Worm (Caenorhabditis elegans) whole organism, L4/young adult: ENCODE data around the gene ZK686.2.

Experiments
- W03F9.2 ChIP-seq: fragments of 150-350 bp; optimal IDR thresholded peaks from 2 replicates; lab custom pipeline; 2014; ENCODE audit warnings: missing biosample characterization, missing genetic modification characterization
- dao-5 ChIP-seq: sonication (generic microtip); optimal IDR thresholded peaks from 2 replicates; lab custom pipeline; 2016; ENCODE audit warnings: missing genotype, missing genetic modification characterization, moderate library complexity, missing compliant biosample characterization
- him-1 ChIP-seq: sonication (generic microtip); optimal IDR thresholded peaks from 2 replicates; lab custom pipeline; 2016; ENCODE audit warnings: missing genotype, missing genetic modification reagents, missing genetic modification characterization, missing compliant biosample characterization

Gene ZK686.2

DNA sequence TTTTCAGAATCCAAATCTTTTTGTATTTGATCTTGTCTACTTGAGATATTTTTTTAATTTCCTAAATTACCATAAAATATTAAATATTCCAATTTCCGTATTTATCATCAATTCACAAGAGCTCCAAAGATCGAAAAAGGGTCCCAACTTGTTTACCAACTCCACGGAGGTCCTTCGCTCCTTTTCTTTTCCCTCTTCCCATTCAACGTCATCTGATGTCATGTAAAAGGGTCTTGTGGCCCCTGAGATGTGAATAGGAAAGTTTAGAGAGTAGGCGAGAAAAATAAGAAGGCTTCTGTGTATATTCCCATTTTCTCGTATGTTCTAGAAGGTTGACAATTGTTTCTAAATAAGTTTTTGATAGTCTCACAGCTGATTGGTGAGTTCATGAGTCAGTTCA, 42.9 kb downstream of the ZK686.2 start:
- no peak for TF ChIP-seq dao-5
- TF ChIP-seq W03F9.2 (tag; lab: Kevin White, UChicago) = no peak
- TF ChIP-seq him-1 = no peak

DNA sequence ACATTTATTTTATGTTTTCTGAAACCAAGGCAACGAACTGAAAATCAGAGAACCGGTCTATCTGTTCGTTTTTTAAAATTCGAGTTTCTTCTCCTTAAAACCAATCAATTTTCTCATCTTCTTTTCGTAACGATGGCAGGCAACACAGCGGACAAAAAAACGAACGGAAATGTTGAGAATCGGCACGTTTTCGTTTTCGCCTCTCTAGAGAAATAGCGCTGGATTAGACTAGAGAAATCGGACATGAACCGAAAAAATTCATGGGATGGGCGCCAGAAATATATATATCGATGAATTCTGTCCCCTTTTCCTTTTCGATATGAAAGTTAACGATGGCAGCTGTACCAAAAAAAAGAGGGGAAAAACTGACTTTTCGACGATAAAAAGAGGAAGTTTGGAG, 43.4 kb downstream of the ZK686.2 start:
- TF ChIP-seq W03F9.2 (tag; lab: Kevin White, UChicago) (no peak), him-1 (no peak)

DNA sequence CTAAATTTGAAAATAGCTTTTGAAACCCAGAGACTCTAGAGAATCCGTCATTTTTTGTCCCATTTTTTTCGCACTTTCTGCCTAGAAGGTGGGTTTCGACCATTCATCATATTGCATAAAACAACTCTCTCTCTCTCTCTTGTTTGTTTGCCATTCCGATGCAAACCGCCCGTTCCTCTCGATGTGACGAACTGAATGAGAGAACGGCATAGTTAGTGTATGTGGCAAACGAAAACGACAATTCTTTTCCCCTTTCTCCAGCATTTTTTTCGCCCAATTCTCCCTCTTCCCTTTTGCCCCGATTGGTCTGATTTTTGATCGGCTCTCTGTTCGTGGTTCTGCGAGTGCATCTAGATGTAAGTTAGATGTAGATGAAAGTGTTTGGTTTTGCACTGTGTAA, 44.3 kb downstream of the ZK686.2 start:
- TF ChIP-seq dao-5 (no peak), him-1 (no peak), W03F9.2 (tag; lab: Kevin White, UChicago) (no peak)

DNA sequence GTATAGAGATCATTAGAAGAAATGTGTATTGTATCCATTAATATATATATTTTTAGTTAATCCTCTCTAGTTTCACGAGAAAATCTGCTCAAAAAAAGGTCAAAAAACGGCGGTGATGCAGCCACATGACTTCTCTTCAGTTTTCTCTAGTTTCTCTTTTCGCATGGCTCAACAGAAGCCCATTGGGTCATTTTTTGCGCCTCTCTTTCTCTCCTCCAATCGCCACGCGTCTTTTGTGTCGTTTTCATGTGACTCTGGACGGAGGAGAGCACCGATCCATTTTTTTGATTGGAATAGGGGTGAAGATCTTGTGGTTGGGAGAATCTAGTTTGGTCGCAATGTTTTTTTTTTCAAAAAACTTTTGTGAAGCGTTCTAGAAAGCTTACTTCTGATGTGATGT, 45.0 kb downstream of the ZK686.2 start:
- TF ChIP-seq W03F9.2 (tag; lab: Kevin White, UChicago) (peak; percentile 47), him-1 (peak; percentile 52), dao-5 (no peak)

ce11 chrIII:7719364-7719936, 46.4 kb downstream of the ZK686.2 start, which contains the start of gene ncl-1:
Gene ncl-1, plus strand, starts transcription at chrIII:7719729.
- TF ChIP-seq dao-5 (no peak), him-1 (no peak), W03F9.2 (tag; lab: Kevin White, UChicago) (no peak)

DNA sequence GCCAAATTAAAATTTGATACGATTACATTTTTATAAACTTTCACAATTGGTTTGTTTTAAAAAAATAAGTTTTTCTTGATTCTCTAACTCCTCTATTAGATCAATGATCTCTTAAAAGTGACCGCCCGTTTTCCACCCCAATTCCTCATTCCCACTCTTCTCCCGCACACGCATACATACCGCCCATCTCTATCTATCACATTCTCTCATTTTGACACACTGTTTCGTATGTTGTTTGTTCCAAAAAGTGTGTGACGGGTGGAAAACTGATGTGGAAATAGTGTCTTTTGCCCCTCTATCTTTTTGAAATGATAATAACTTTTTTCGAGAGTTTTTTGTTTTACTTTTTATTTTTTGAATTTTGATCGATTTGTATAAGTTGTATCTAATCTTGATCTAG, 47.5 kb downstream of the ZK686.2 start:
- no peak for TF ChIP-seq dao-5
- TF ChIP-seq W03F9.2 (tag; lab: Kevin White, UChicago) = peak; percentile 56
- no peak for TF ChIP-seq him-1

DNA sequence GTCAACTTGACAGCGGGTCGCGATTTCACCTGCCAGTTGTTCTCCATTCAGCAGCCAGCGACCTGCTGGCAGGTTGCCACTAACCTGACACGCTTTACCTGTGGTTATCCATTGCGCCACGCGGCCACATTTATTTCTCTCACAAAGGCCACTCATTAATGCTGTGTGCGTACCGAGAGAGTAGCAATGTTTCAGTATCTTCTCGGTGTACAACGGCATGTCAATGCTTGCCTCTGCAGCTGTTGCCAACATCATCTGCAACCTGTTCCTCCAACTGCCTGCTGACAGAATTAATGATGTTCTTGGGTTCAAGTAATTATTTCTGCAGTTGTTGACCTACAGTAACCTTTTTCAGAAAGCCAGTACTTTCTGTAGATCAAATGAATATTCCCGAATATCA, 49.3 kb downstream of the ZK686.2 start:
- TF ChIP-seq him-1 = no peak
- no peak for TF ChIP-seq W03F9.2 (tag; lab: Kevin White, UChicago)
- no peak for TF ChIP-seq dao-5
